Fruit fly (Drosophila melanogaster) whole organism, prepupa: ENCODE data around the gene CG14416.

Experiments
- CG10631 ChIP-seq: fragments of 200-800 bp; sonication (Bioruptor generic); optimal IDR thresholded peaks from 2 replicates; lab custom pipeline; 2016; ENCODE audit warnings: missing biosample characterization, missing genetic modification characterization
- CG11762 ChIP-seq: fragments of 200-800 bp; sonication (Bioruptor generic); optimal IDR thresholded peaks from 3 replicates; lab custom pipeline; 2016; ENCODE audit warnings: missing biosample characterization, missing genetic modification characterization; ENCODE audit not compliant: insufficient read depth
- CG11902 ChIP-seq: fragments of 200-800 bp; sonication (Bioruptor generic); optimal IDR thresholded peaks from 3 replicates; lab custom pipeline; 2016; ENCODE audit warnings: missing biosample characterization, missing genetic modification characterization
- CG15336 ChIP-seq: fragments of 200-800 bp; sonication (Bioruptor generic); IDR thresholded peaks from 2 replicates; pipeline ENCODE4 v1.3.6; 2022; ENCODE audit warnings: missing biosample characterization, missing genetic modification characterization
- CG1621 ChIP-seq: fragments of 200-800 bp; sonication (Bioruptor generic); optimal IDR thresholded peaks from 3 replicates; lab custom pipeline; 2018; ENCODE audit warnings: missing biosample characterization, mild to moderate bottlenecking, missing genetic modification characterization
- CG3032 ChIP-seq: fragments of 200-800 bp; optimal IDR thresholded peaks from 2 replicates; lab custom pipeline; 2019; ENCODE audit warnings: missing biosample characterization, mild to moderate bottlenecking, missing genetic modification characterization, moderate library complexity
- CG32006 ChIP-seq: fragments of 200-800 bp; sonication (Bioruptor generic); optimal IDR thresholded peaks from 3 replicates; lab custom pipeline; 2017; ENCODE audit warnings: missing biosample characterization, mild to moderate bottlenecking, missing genetic modification characterization
- CG3919 ChIP-seq: fragments of 200-800 bp; sonication (Bioruptor generic); optimal IDR thresholded peaks from 3 replicates; lab custom pipeline; 2016; ENCODE audit warnings: missing biosample characterization, missing genetic modification characterization
- CG4318 ChIP-seq: fragments of 200-800 bp; sonication (Bioruptor generic); optimal IDR thresholded peaks from 3 replicates; lab custom pipeline; 2017; ENCODE audit warnings: missing biosample characterization, mild to moderate bottlenecking, missing genetic modification characterization
- CG6163 ChIP-seq: fragments of 200-800 bp; sonication (Bioruptor generic); IDR thresholded peaks from 3 replicates; pipeline ENCODE4 v1.3.6; 2022; ENCODE audit warnings: missing biosample characterization, missing genetic modification characterization
- CG6276 ChIP-seq: fragments of 200-800 bp; sonication (Bioruptor generic); optimal IDR thresholded peaks from 2 replicates; lab custom pipeline; 2017; ENCODE audit warnings: missing biosample characterization, mild to moderate bottlenecking, missing genetic modification characterization
- CG6792 ChIP-seq: fragments of 200-800 bp; sonication (Bioruptor generic); optimal IDR thresholded peaks from 3 replicates; lab custom pipeline; 2016; ENCODE audit warnings: missing biosample characterization, missing genetic modification characterization
- CG6808 ChIP-seq: fragments of 200-800 bp; sonication (Bioruptor generic); optimal IDR thresholded peaks from 3 replicates; lab custom pipeline; 2017; ENCODE audit warnings: missing biosample characterization, missing genetic modification characterization, mild to moderate bottlenecking, moderate library complexity, missing genetic modification reagents
- CG7368 ChIP-seq: fragments of 200-800 bp; sonication (Bioruptor generic); optimal IDR thresholded peaks from 3 replicates; lab custom pipeline; 2016; ENCODE audit warnings: missing biosample characterization, missing genetic modification characterization
- CG8119 ChIP-seq: fragments of 200-800 bp; sonication (Bioruptor generic); IDR thresholded peaks from 3 replicates; pipeline ENCODE4 v1.3.6; 2022; ENCODE audit warnings: missing biosample characterization, missing genetic modification characterization
- CG8319 ChIP-seq: fragments of 200-800 bp; sonication (Bioruptor generic); optimal IDR thresholded peaks from 3 replicates; lab custom pipeline; 2016; ENCODE audit warnings: missing biosample characterization, missing genetic modification characterization
- CG8632 ChIP-seq: fragments of 200-800 bp; sonication (Bioruptor generic); optimal IDR thresholded peaks from 3 replicates; lab custom pipeline; 2016; ENCODE audit warnings: missing biosample characterization, missing genetic modification characterization
- CG9139 ChIP-seq: fragments of 200-800 bp; sonication (Bioruptor generic); optimal IDR thresholded peaks from 3 replicates; lab custom pipeline; 2017; ENCODE audit warnings: missing biosample characterization, mild to moderate bottlenecking, missing genetic modification characterization
- Eip75B ChIP-seq: fragments of 200-800 bp; sonication (Bioruptor generic); optimal IDR thresholded peaks from 3 replicates; lab custom pipeline; 2016; ENCODE audit warnings: missing biosample characterization, missing genetic modification characterization
- Eip78C ChIP-seq: fragments of 200-800 bp; sonication (Bioruptor generic); peaks from one replicate; lab custom pipeline; 2016; ENCODE audit warnings: missing biosample characterization, missing genetic modification characterization
- Eip93F ChIP-seq: fragments of 200-800 bp; sonication (Bioruptor generic); optimal IDR thresholded peaks from 2 replicates; lab custom pipeline; 2016; ENCODE audit warnings: missing biosample characterization, mild to moderate bottlenecking, missing genetic modification characterization
- Ets21C ChIP-seq: fragments of 200-800 bp; sonication (Bioruptor generic); optimal IDR thresholded peaks from 3 replicates; lab custom pipeline; 2016; ENCODE audit warnings: missing biosample characterization, missing genetic modification characterization
- Ets96B ChIP-seq: fragments of 200-800 bp; optimal IDR thresholded peaks from 2 replicates; lab custom pipeline; 2019; ENCODE audit warnings: missing biosample characterization, mild to moderate bottlenecking, missing genetic modification characterization, moderate library complexity
- Gug ChIP-seq: fragments of 200-800 bp; sonication (Bioruptor generic); IDR thresholded peaks from 2 replicates; pipeline ENCODE4 v1.3.6; 2022; ENCODE audit warnings: missing biosample characterization, missing genetic modification characterization
- Hr38 ChIP-seq: sonication (Bioruptor generic); optimal IDR thresholded peaks from 2 replicates; lab custom pipeline; 2016; ENCODE audit warnings: missing biosample characterization, missing genetic modification characterization
- Hr39 ChIP-seq: fragments of 200-800 bp; sonication (Bioruptor generic); optimal IDR thresholded peaks from 2 replicates; lab custom pipeline; 2016; ENCODE audit warnings: missing biosample characterization, missing genetic modification characterization
- Hr4 ChIP-seq: fragments of 200-800 bp; sonication (Bioruptor generic); optimal IDR thresholded peaks from 3 replicates; lab custom pipeline; 2016; ENCODE audit warnings: missing biosample characterization, missing genetic modification characterization
- Lpt ChIP-seq: fragments of 200-800 bp; sonication (Bioruptor generic); optimal IDR thresholded peaks from 3 replicates; lab custom pipeline; 2016; ENCODE audit warnings: missing biosample characterization, missing genetic modification characterization
- Met ChIP-seq: fragments of 200-800 bp; sonication (Bioruptor generic); optimal IDR thresholded peaks from 3 replicates; lab custom pipeline; 2016; ENCODE audit warnings: missing biosample characterization, missing genetic modification characterization
- Smox ChIP-seq: fragments of 200-800 bp; sonication (Bioruptor generic); optimal IDR thresholded peaks from 3 replicates; lab custom pipeline; 2016; ENCODE audit warnings: missing biosample characterization, missing genetic modification characterization
- Sox102F ChIP-seq: fragments of 200-800 bp; sonication (Bioruptor generic); optimal IDR thresholded peaks from 2 replicates; lab custom pipeline; 2016; ENCODE audit warnings: missing biosample characterization, mild to moderate bottlenecking, missing genetic modification characterization
- Sox14 ChIP-seq: fragments of 200-800 bp; sonication (Bioruptor generic); optimal IDR thresholded peaks from 3 replicates; lab custom pipeline; 2016; ENCODE audit warnings: missing biosample characterization, missing genetic modification characterization
- Sox15 ChIP-seq: fragments of 200-800 bp; sonication (Bioruptor generic); optimal IDR thresholded peaks from 3 replicates; lab custom pipeline; 2016; ENCODE audit warnings: missing biosample characterization, missing genetic modification characterization
- achi ChIP-seq: fragments of 200-800 bp; sonication (Bioruptor generic); optimal IDR thresholded peaks from 3 replicates; lab custom pipeline; 2016; ENCODE audit warnings: missing biosample characterization, missing genetic modification characterization
- acj6 ChIP-seq: fragments of 200-800 bp; sonication (Bioruptor generic); optimal IDR thresholded peaks from 3 replicates; lab custom pipeline; 2016; ENCODE audit warnings: missing biosample characterization, missing genetic modification characterization
- cyc ChIP-seq: fragments of 200-800 bp; sonication (Bioruptor generic); optimal IDR thresholded peaks from 3 replicates; lab custom pipeline; 2016; ENCODE audit warnings: missing biosample characterization, missing genetic modification characterization
- dac ChIP-seq: fragments of 200-800 bp; sonication (Bioruptor generic); optimal IDR thresholded peaks from 2 replicates; lab custom pipeline; 2017; ENCODE audit warnings: missing biosample characterization, mild to moderate bottlenecking, missing genetic modification characterization
- dsx ChIP-seq: fragments of 200-800 bp; optimal IDR thresholded peaks from 3 replicates; lab custom pipeline; 2019; ENCODE audit warnings: missing biosample characterization, mild to moderate bottlenecking, missing genetic modification characterization, moderate library complexity; ENCODE audit not compliant: poor library complexity, severe bottlenecking
- esn ChIP-seq: fragments of 200-800 bp; sonication (Bioruptor generic); optimal IDR thresholded peaks from 2 replicates; lab custom pipeline; 2016; ENCODE audit warnings: missing biosample characterization, mild to moderate bottlenecking, missing genetic modification characterization, moderate library complexity
- fd59A ChIP-seq: fragments of 200-800 bp; sonication (Bioruptor generic); optimal IDR thresholded peaks from 2 replicates; lab custom pipeline; 2017; ENCODE audit warnings: missing biosample characterization, mild to moderate bottlenecking, missing genetic modification characterization, missing genetic modification reagents
- fkh ChIP-seq: fragments of 200-800 bp; sonication (Bioruptor generic); optimal IDR thresholded peaks from 3 replicates; lab custom pipeline; 2017; ENCODE audit warnings: missing biosample characterization, mild to moderate bottlenecking, missing genetic modification characterization, moderate library complexity
- lz ChIP-seq: fragments of 200-800 bp; sonication (Bioruptor generic); optimal IDR thresholded peaks from 3 replicates; lab custom pipeline; 2016; ENCODE audit warnings: missing biosample characterization, missing genetic modification characterization
- net ChIP-seq: fragments of 200-800 bp; sonication (Bioruptor generic); optimal IDR thresholded peaks from 3 replicates; lab custom pipeline; 2016; ENCODE audit warnings: missing biosample characterization, missing genetic modification characterization
- pdm3 ChIP-seq: fragments of 200-800 bp; sonication (Bioruptor generic); optimal IDR thresholded peaks from 3 replicates; lab custom pipeline; 2016; ENCODE audit warnings: missing biosample characterization, missing genetic modification characterization
- salr ChIP-seq, 2 experiments: fragments of 200-800 bp; sonication (Bioruptor generic); optimal IDR thresholded peaks; 3 replicates each; lab custom pipeline; 2016 to 2018; ENCODE audit warnings: missing biosample characterization in 2 of 2, missing genetic modification characterization in 2 of 2, mild to moderate bottlenecking in 1 of 2
- spab ChIP-seq: fragments of 200-800 bp; sonication (Bioruptor generic); optimal IDR thresholded peaks from 2 replicates; lab custom pipeline; 2017; ENCODE audit warnings: missing biosample characterization, mild to moderate bottlenecking, missing genetic modification characterization, missing genetic modification reagents
- ss ChIP-seq, 2 experiments: fragments of 200-800 bp; sonication (Bioruptor generic); optimal IDR thresholded peaks; 2 replicates in 1 of 2; 3 replicates in 1 of 2; lab custom pipeline; 2017 to 2018; ENCODE audit warnings: mild to moderate bottlenecking in 2 of 2, missing biosample characterization in 2 of 2, missing genetic modification characterization in 2 of 2, moderate library complexity in 1 of 2
- svp ChIP-seq: fragments of 200-800 bp; sonication (Bioruptor generic); peaks from one replicate; lab custom pipeline; 2016; ENCODE audit warnings: missing biosample characterization, missing genetic modification characterization

Gene CG14416

dm6 chrX:2872753-2873152 lies at the start of gene CG14416:
Gene CG14416 (minus strand): TSS chrX:2872853.
- no peak for TF ChIP-seq CG3032 (tag; lab: Kevin White, UChicago)
- no peak for TF ChIP-seq cyc (GFP tag; lab: Kevin White, UChicago)
- no peak for TF ChIP-seq dsx (GFP tag; lab: Kevin White, UChicago)
- no peak for TF ChIP-seq CG8632
- no peak for TF ChIP-seq CG15336 (GFP tag; lab: Robert Waterston, UW)
- TF ChIP-seq Sox14: no peak
- no peak for TF ChIP-seq lz
- no peak for TF ChIP-seq Lpt (GFP tag; lab: Kevin White, UChicago)
- TF ChIP-seq Sox102F (GFP tag; lab: Kevin White, UChicago): no peak
- no peak for TF ChIP-seq fkh
- TF ChIP-seq Hr38 (GFP tag; lab: Kevin White, UChicago): no peak
- TF ChIP-seq CG11902 (GFP tag; lab: Kevin White, UChicago): no peak
- TF ChIP-seq Met (GFP tag; lab: Kevin White, UChicago): no peak
- TF ChIP-seq CG6792: no peak
- TF ChIP-seq CG6163: no peak
- TF ChIP-seq acj6 (GFP tag; lab: Kevin White, UChicago): no peak
- no peak for TF ChIP-seq achi (GFP tag; lab: Kevin White, UChicago)
- TF ChIP-seq Eip78C (GFP tag; lab: Kevin White, UChicago): no peak

dm6 chrX:2919742-2920141 lies 47.1 kb upstream of the CG14416 start, which contains the start of gene CG3588:
Gene CG3588 (plus strand): TSS chrX:2919770.
- TF ChIP-seq Eip93F (GFP tag; lab: Kevin White, UChicago) (no peak), CG4318 (GFP tag; lab: Kevin White, UChicago) (no peak), CG1621 (tag; lab: Kevin White, UChicago) (no peak), lz (peak; percentile 26), CG8119 (GFP tag; lab: Robert Waterston, UW) (no peak), CG7368 (GFP tag; lab: Kevin White, UChicago) (no peak), Met (GFP tag; lab: Kevin White, UChicago) (peak; percentile 3), CG6276 (no peak), Sox14 (no peak), CG6808 (no peak), Ets96B (tag; lab: Kevin White, UChicago) (no peak), salr (GFP tag; optimal IDR thresholded peaks at IDR 0.05; lab: Kevin White, UChicago) (no peak), CG6792 (no peak), fkh (no peak), CG11902 (GFP tag; lab: Kevin White, UChicago) (peak; percentile 3), cyc (GFP tag; lab: Kevin White, UChicago) (peak; percentile 25), achi (GFP tag; lab: Kevin White, UChicago) (no peak), esn (GFP tag; lab: Kevin White, UChicago) (no peak), Ets21C (GFP tag; lab: Kevin White, UChicago) (peak; percentile 22), Eip75B (GFP tag; lab: Kevin White, UChicago) (no peak), CG15336 (GFP tag; lab: Robert Waterston, UW) (no peak), Smox (GFP tag; lab: Kevin White, UChicago) (no peak), CG10631 (GFP tag; lab: Kevin White, UChicago) (no peak), CG8319 (GFP tag; lab: Kevin White, UChicago) (no peak), dac (GFP tag; lab: Kevin White, UChicago) (no peak), svp (GFP tag; lab: Kevin White, UChicago) (peak; percentile 53), CG32006 (GFP tag; lab: Kevin White, UChicago) (no peak), spab (GFP tag; lab: Kevin White, UChicago) (no peak), Gug (GFP tag; lab: Robert Waterston, UW) (no peak), Hr38 (GFP tag; lab: Kevin White, UChicago) (no peak), CG8632 (no peak), Hr4 (GFP tag; lab: Kevin White, UChicago) (no peak), Hr39 (GFP tag; lab: Kevin White, UChicago) (peak; percentile 40), CG3032 (tag; lab: Kevin White, UChicago) (no peak), CG9139 (GFP tag; lab: Kevin White, UChicago) (no peak), fd59A (GFP tag; lab: Kevin White, UChicago) (no peak), net (no peak), pdm3 (GFP tag; lab: Kevin White, UChicago) (no peak), ss (GFP tag; optimal IDR thresholded peaks at IDR 0.05; lab: Kevin White, UChicago) (no peak), Sox102F (GFP tag; lab: Kevin White, UChicago) (no peak), Eip78C (GFP tag; lab: Kevin White, UChicago) (peak; percentile 57), CG3919 (GFP tag; lab: Kevin White, UChicago) (no peak), CG11762 (GFP tag; lab: Kevin White, UChicago) (no peak), acj6 (GFP tag; lab: Kevin White, UChicago) (no peak), Sox15 (GFP tag; lab: Kevin White, UChicago) (no peak), CG6163 (no peak)
